Worm (Caenorhabditis elegans) whole organism, late embryonic: ENCODE data around the gene zyg-1.

ENCODE experiments used
- Y22D7AL.16 ChIP-seq: sonication (generic microtip); optimal IDR thresholded peaks from 2 replicates; lab custom pipeline; 2016; ENCODE audit warnings: missing genetic modification characterization, missing compliant biosample characterization
- nfya-1 ChIP-seq: sonication (generic microtip); optimal IDR thresholded peaks from 2 replicates; lab custom pipeline; 2017; ENCODE audit warnings: missing genetic modification characterization, mild to moderate bottlenecking, missing compliant biosample characterization, antibody characterized with exemption, moderate library complexity

- TF ChIP-seq Y22D7AL.16 (tag; lab: Kevin White, UChicago), result no peak
- no peak for TF ChIP-seq nfya-1 (tag; lab: Kevin White, UChicago)
Measured at ce11 chrII:5688959-5689358, 39.4 kb downstream of the zyg-1 start, which contains the start of gene C25H3.11.
